Worm (Caenorhabditis elegans): ENCODE results near the gene C16D2.3.

DNA sequence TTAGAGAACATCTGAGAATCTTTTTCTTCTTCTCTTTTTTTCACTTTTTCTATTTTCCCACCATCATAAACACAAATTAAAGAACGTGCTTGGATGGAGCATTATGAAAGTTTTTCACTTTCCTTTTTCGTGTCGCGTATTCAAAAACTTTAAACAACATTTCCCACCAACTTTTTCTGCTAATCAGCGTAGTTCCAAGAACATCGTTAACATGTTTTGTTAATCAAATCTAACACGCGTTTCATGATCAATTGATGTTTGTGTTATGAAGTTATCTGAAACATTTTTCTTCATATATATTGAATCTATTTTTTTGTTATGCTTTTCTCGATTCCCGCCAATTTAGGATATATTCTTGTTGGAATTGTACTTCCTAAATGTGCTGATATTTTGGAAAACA lies 22.3 kb upstream of the C16D2.3 start:
- TF ChIP-seq T22C8.4 (GFP tag; IDR thresholded peaks at IDR 0.05) (no peak), ref-1 (GFP tag; conservative IDR thresholded peaks at IDR 0.05) (no peak)
